Fruit fly (Drosophila melanogaster) whole organism, larva: ENCODE measurements around the gene PIP82.
A peak's percentile ranks its signal among the peaks of the same experiment; 100 is the strongest.

ENCODE experiments used
- noc ChIP-seq: fragments of 200-800 bp; sonication (Bioruptor generic); optimal IDR thresholded peaks from 3 replicates; lab custom pipeline; 2019; ENCODE audit warnings: missing biosample characterization, mild to moderate bottlenecking, missing genetic modification characterization, moderate library complexity

PIP82 gene

dm6 chrX:8510731-8511130 is 18.8 kb downstream of the PIP82 start:
- TF ChIP-seq noc (tag; lab: Kevin White, UChicago): no peak

dm6 chrX:8505023-8505604 is 24.4 kb downstream of the PIP82 start:
- TF ChIP-seq noc (tag; lab: Kevin White, UChicago): no peak

- no peak for TF ChIP-seq noc (tag; lab: Kevin White, UChicago)
Measured at dm6 chrX:8502053-8502452, 27.4 kb downstream of the PIP82 start.

- no peak for TF ChIP-seq noc (tag; lab: Kevin White, UChicago)
Measured at dm6 chrX:8501374-8501773, 28.1 kb downstream of the PIP82 start.

- TF ChIP-seq noc (tag; lab: Kevin White, UChicago): no peak
Measured at dm6 chrX:8499151-8499550, 30.3 kb downstream of the PIP82 start.

- no peak for TF ChIP-seq noc (tag; lab: Kevin White, UChicago)
Measured at dm6 chrX:8497604-8498232, 31.8 kb downstream of the PIP82 start.

- TF ChIP-seq noc (tag; lab: Kevin White, UChicago): no peak
Measured at dm6 chrX:8496362-8496761, 33.1 kb downstream of the PIP82 start.

- no peak for TF ChIP-seq noc (tag; lab: Kevin White, UChicago)
Measured at dm6 chrX:8493473-8493872, 36.0 kb downstream of the PIP82 start.

- TF ChIP-seq noc (tag; lab: Kevin White, UChicago): no peak
Measured at dm6 chrX:8492849-8493248, 36.6 kb downstream of the PIP82 start.

- no peak for TF ChIP-seq noc (tag; lab: Kevin White, UChicago)
Measured at dm6 chrX:8491452-8492046, 37.9 kb downstream of the PIP82 start.

dm6 chrX:8490976-8491345 is 38.5 kb downstream of the PIP82 start:
- peak; percentile 25 for TF ChIP-seq noc (tag; lab: Kevin White, UChicago)

dm6 chrX:8490291-8490975 is 39.1 kb downstream of the PIP82 start:
- no peak for TF ChIP-seq noc (tag; lab: Kevin White, UChicago)

dm6 chrX:8489485-8489970 is 40.0 kb downstream of the PIP82 start, which contains the start of gene otu:
Gene otu, minus strand, starts transcription at chrX:8489535.
- no peak for TF ChIP-seq noc (tag; lab: Kevin White, UChicago)

- TF ChIP-seq noc (tag; lab: Kevin White, UChicago): no peak
Measured at dm6 chrX:8489048-8489447, 40.5 kb downstream of the PIP82 start, which contains the start of gene CG33181. Gene CG33181, plus strand, starts transcription at chrX:8489348.

- TF ChIP-seq noc (tag; lab: Kevin White, UChicago): no peak
Measured at dm6 chrX:8484778-8485177, 44.7 kb downstream of the PIP82 start.

- no peak for TF ChIP-seq noc (tag; lab: Kevin White, UChicago)
Measured at dm6 chrX:8483671-8484070, 45.8 kb downstream of the PIP82 start, which contains the start of gene CG33223. Gene CG33223, minus strand, starts transcription at chrX:8483885.
